Worm (Caenorhabditis elegans) whole organism, L3 larva: Measurements from ENCODE around the gene F37A8.2.

ENCODE experiments used
- R02D3.7 ChIP-seq: fragments of 150-350 bp; optimal IDR thresholded peaks from 2 replicates; lab custom pipeline; 2014; ENCODE audit warnings: missing biosample characterization, missing genetic modification characterization
- ZK546.5 ChIP-seq: sonication (generic microtip); optimal IDR thresholded peaks from 2 replicates; lab custom pipeline; 2017; ENCODE audit warnings: missing biosample characterization, missing genetic modification characterization
- aly-2 ChIP-seq: fragments of 150-350 bp; optimal IDR thresholded peaks from 2 replicates; lab custom pipeline; 2014; ENCODE audit warnings: missing biosample characterization, missing genetic modification characterization
- ama-1 ChIP-seq: fragments of 150-350 bp; optimal IDR thresholded peaks from 2 replicates; lab custom pipeline; 2018
- ceh-16 ChIP-seq: sonication (generic microtip); optimal IDR thresholded peaks from 2 replicates; lab custom pipeline; 2017; ENCODE audit warnings: missing biosample characterization, missing genetic modification characterization
- ceh-28 ChIP-seq: fragments of 150-350 bp; optimal IDR thresholded peaks from 2 replicates; lab custom pipeline; 2014; ENCODE audit warnings: missing biosample characterization, missing genetic modification reagents, missing genetic modification characterization
- ceh-82 ChIP-seq: fragments of 150-350 bp; optimal IDR thresholded peaks from 2 replicates; lab custom pipeline; 2014; ENCODE audit warnings: missing biosample characterization, missing genetic modification characterization
- ceh-9 ChIP-seq: sonication (generic microtip); optimal IDR thresholded peaks from 2 replicates; lab custom pipeline; 2018; ENCODE audit warnings: missing biosample characterization, missing genetic modification characterization
- daf-12 ChIP-seq: fragments of 150-350 bp; optimal IDR thresholded peaks from 2 replicates; lab custom pipeline; 2014; ENCODE audit warnings: missing biosample characterization, missing genetic modification reagents, missing genetic modification characterization
- egl-27 ChIP-seq: sonication (generic microtip); optimal IDR thresholded peaks from 4 replicates; lab custom pipeline; 2017; ENCODE audit warnings: missing biosample characterization, missing genetic modification reagents, missing genetic modification characterization
- egl-5 ChIP-seq: fragments of 150-350 bp; optimal IDR thresholded peaks from 2 replicates; lab custom pipeline; 2017; ENCODE audit warnings: missing biosample characterization, missing genetic modification reagents, missing genetic modification characterization, inconsistent platforms
- elt-1 ChIP-seq: fragments of 150-350 bp; optimal IDR thresholded peaks from 2 replicates; lab custom pipeline; 2014; ENCODE audit warnings: missing biosample characterization, missing genetic modification characterization
- elt-2 ChIP-seq: sonication (generic microtip); optimal IDR thresholded peaks from 2 replicates; lab custom pipeline; 2016; ENCODE audit warnings: missing genetic modification reagents, mild to moderate bottlenecking, missing genetic modification characterization, missing compliant biosample characterization
- elt-3 ChIP-seq, 3 experiments: fragments of 150-350 bp in 1 of 3; sonication (generic microtip) in 2 of 3; optimal IDR thresholded peaks; 2 replicates in 2 of 3; 4 replicates in 1 of 3; lab custom pipeline; 2014 to 2017; ENCODE audit warnings: missing biosample characterization in 3 of 3, missing genetic modification characterization in 3 of 3
- eor-1 ChIP-seq, 2 experiments: fragments of 150-350 bp; optimal IDR thresholded peaks; 2 replicates each; lab custom pipeline; 2014 to 2018; ENCODE audit warnings: missing biosample characterization in 2 of 2, missing genetic modification characterization in 2 of 2
- fkh-10 ChIP-seq: sonication (generic microtip); optimal IDR thresholded peaks from 2 replicates; lab custom pipeline; 2017; ENCODE audit warnings: missing biosample characterization, missing genetic modification reagents, missing genetic modification characterization
- fkh-2 ChIP-seq: fragments of 150-350 bp; optimal IDR thresholded peaks from 2 replicates; lab custom pipeline; 2014; ENCODE audit warnings: missing biosample characterization, missing genetic modification reagents, missing genetic modification characterization
- hmg-11 ChIP-seq: sonication (generic microtip); optimal IDR thresholded peaks from 2 replicates; lab custom pipeline; 2016; ENCODE audit warnings: missing genetic modification characterization, missing compliant biosample characterization
- jun-1 ChIP-seq: fragments of 150-350 bp; optimal IDR thresholded peaks from 2 replicates; lab custom pipeline; 2014; ENCODE audit warnings: missing biosample characterization, missing genetic modification reagents, missing genetic modification characterization
- lin-15B ChIP-seq: fragments of 150-350 bp; optimal IDR thresholded peaks from 2 replicates; lab custom pipeline; 2014; ENCODE audit warnings: missing biosample characterization, missing genetic modification characterization
- lin-39 ChIP-seq: fragments of 150-350 bp; optimal IDR thresholded peaks from 2 replicates; lab custom pipeline; 2018; ENCODE audit warnings: missing biosample characterization, missing genetic modification reagents, missing genetic modification characterization
- lsy-12 ChIP-seq: sonication (generic microtip); optimal IDR thresholded peaks from 2 replicates; lab custom pipeline; 2016; ENCODE audit warnings: mild to moderate bottlenecking, missing genetic modification characterization, missing compliant biosample characterization
- mdl-1 ChIP-seq: fragments of 150-350 bp; optimal IDR thresholded peaks from 2 replicates; lab custom pipeline; 2014; ENCODE audit warnings: missing biosample characterization, missing genetic modification characterization
- mml-1 ChIP-seq: fragments of 150-350 bp; sonication (generic microtip); optimal IDR thresholded peaks from 3 replicates; lab custom pipeline; 2014; ENCODE audit warnings: missing biosample characterization, missing genetic modification characterization
- nfya-1 ChIP-seq: sonication (generic microtip); optimal IDR thresholded peaks from 2 replicates; lab custom pipeline; 2017; ENCODE audit warnings: missing genetic modification characterization, mild to moderate bottlenecking, missing compliant biosample characterization, antibody characterized with exemption, moderate library complexity; ENCODE audit not compliant: insufficient read depth
- nhr-11 ChIP-seq: fragments of 150-350 bp; optimal IDR thresholded peaks from 2 replicates; lab custom pipeline; 2014; ENCODE audit warnings: missing biosample characterization, missing genetic modification characterization
- nhr-12 ChIP-seq: fragments of 150-350 bp; optimal IDR thresholded peaks from 2 replicates; lab custom pipeline; 2014; ENCODE audit warnings: missing biosample characterization, missing genetic modification characterization
- nhr-23 ChIP-seq: fragments of 150-350 bp; optimal IDR thresholded peaks from 2 replicates; lab custom pipeline; 2014; ENCODE audit warnings: missing biosample characterization, missing genetic modification reagents, missing genetic modification characterization
- nhr-237 ChIP-seq: fragments of 150-350 bp; optimal IDR thresholded peaks from 2 replicates; lab custom pipeline; 2014; ENCODE audit warnings: missing biosample characterization, missing genetic modification characterization
- nhr-25 ChIP-seq: sonication (generic microtip); optimal IDR thresholded peaks from 2 replicates; lab custom pipeline; 2017; ENCODE audit warnings: missing biosample characterization, missing genetic modification characterization
- nhr-28 ChIP-seq: fragments of 150-350 bp; optimal IDR thresholded peaks from 2 replicates; lab custom pipeline; 2014; ENCODE audit warnings: missing biosample characterization, missing genetic modification characterization
- nhr-43 ChIP-seq: sonication (generic microtip); optimal IDR thresholded peaks from 2 replicates; lab custom pipeline; 2016; ENCODE audit warnings: mild to moderate bottlenecking, missing genetic modification characterization, missing compliant biosample characterization; ENCODE audit not compliant: poor library complexity, severe bottlenecking
- nhr-67 ChIP-seq: fragments of 150-350 bp; optimal IDR thresholded peaks from 2 replicates; lab custom pipeline; 2014; ENCODE audit warnings: missing biosample characterization, missing genetic modification characterization
- nhr-76 ChIP-seq: fragments of 150-350 bp; sonication (generic microtip); optimal IDR thresholded peaks from 5 replicates; lab custom pipeline; 2014; ENCODE audit warnings: missing biosample characterization, missing genetic modification characterization
- nhr-77 ChIP-seq: fragments of 150-350 bp; optimal IDR thresholded peaks from 2 replicates; lab custom pipeline; 2014; ENCODE audit warnings: missing biosample characterization, missing genetic modification characterization
- pha-4 ChIP-seq: fragments of 150-350 bp; optimal IDR thresholded peaks from 2 replicates; lab custom pipeline; 2014; ENCODE audit warnings: missing biosample characterization, missing genetic modification reagents, missing genetic modification characterization
- pqm-1 ChIP-seq: fragments of 150-350 bp; optimal IDR thresholded peaks from 2 replicates; lab custom pipeline; 2017; ENCODE audit warnings: missing biosample characterization, missing genetic modification characterization, inconsistent platforms
- sea-2 ChIP-seq: fragments of 150-350 bp; sonication (generic microtip); optimal IDR thresholded peaks from 4 replicates; lab custom pipeline; 2014; ENCODE audit warnings: missing biosample characterization, missing genetic modification reagents, missing genetic modification characterization
- skn-1 ChIP-seq: fragments of 150-350 bp; optimal IDR thresholded peaks from 2 replicates; lab custom pipeline; 2014; ENCODE audit warnings: missing biosample characterization, missing genetic modification characterization
- snpc-4 ChIP-seq: fragments of 150-350 bp; optimal IDR thresholded peaks from 2 replicates; lab custom pipeline; 2014; ENCODE audit warnings: missing biosample characterization, missing genetic modification characterization
- tbx-2 ChIP-seq: sonication (generic microtip); optimal IDR thresholded peaks from 2 replicates; lab custom pipeline; 2016; ENCODE audit warnings: mild to moderate bottlenecking, missing genetic modification characterization, missing compliant biosample characterization
- unc-39 ChIP-seq: sonication (generic microtip); optimal IDR thresholded peaks from 4 replicates; lab custom pipeline; 2017; ENCODE audit warnings: missing biosample characterization, missing genetic modification characterization
- unc-62 ChIP-seq: fragments of 150-350 bp; sonication (generic microtip); optimal IDR thresholded peaks from 4 replicates; lab custom pipeline; 2014; ENCODE audit warnings: missing biosample characterization, missing genetic modification reagents, missing genetic modification characterization
- zag-1 ChIP-seq: fragments of 150-350 bp; optimal IDR thresholded peaks from 2 replicates; lab custom pipeline; 2014; ENCODE audit warnings: missing biosample characterization, missing genetic modification characterization
- ztf-11 ChIP-seq: fragments of 150-350 bp; optimal IDR thresholded peaks from 2 replicates; lab custom pipeline; 2014; ENCODE audit warnings: missing biosample characterization, missing genetic modification characterization
- ztf-4 ChIP-seq: fragments of 150-350 bp; optimal IDR thresholded peaks from 2 replicates; lab custom pipeline; 2014; ENCODE audit warnings: missing biosample characterization, missing genetic modification characterization

Gene F37A8.2

DNA sequence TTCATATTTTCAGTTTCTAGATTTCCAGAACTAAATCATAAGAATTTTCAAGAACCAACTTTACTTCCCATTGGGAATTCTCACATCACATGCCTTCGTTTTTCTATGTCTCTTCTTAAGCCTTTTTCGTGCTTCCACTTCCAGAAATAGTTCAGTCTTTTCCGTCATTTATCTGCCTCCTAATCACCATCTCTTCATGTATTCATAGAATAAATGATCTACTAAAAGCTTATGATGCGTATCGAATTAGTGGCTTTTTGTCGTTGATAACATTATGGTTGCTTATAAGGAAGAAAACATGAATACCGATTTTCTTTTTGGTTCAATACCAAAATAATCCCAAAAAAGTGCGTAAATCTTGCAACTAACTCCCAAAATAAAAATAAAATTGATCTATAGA is 23.5 kb upstream of the F37A8.2 start:
- TF ChIP-seq unc-62 (GFP tag; lab: Kevin White, UChicago) (no peak), elt-3 (tag; optimal IDR thresholded peaks at IDR 0.05; lab: Kevin White, UChicago) (no peak), nfya-1 (tag; lab: Kevin White, UChicago) (no peak), mml-1 (tag; lab: Kevin White, UChicago) (no peak), elt-2 (no peak), R02D3.7 (no peak), egl-27 (no peak), ceh-9 (tag; lab: Kevin White, UChicago) (no peak), nhr-237 (tag; lab: Kevin White, UChicago) (no peak)
- TF ChIP-seq, all 47 proteins: peak for 0

DNA sequence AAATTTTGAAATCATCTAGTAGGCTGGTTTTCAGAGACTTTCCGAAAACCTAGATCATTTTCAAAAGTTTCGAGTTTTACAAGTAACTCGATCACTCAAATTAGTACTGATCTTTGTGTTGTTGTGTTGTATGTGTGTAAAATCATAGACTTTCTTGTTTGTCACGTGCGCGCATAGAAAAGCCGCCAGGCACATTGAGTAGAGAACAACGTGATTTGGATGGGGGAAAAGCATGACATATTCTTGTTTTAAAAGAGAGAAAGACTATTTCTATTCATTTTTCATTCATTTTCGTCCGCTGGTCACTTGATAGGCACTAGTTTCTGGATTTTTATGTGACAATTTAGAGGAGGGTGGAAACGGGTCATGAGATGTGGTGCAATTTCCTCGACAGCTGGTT is 22.9 kb upstream of the F37A8.2 start:
- no peak for TF ChIP-seq nhr-77 (tag; lab: Kevin White, UChicago)
- no peak for TF ChIP-seq egl-27
- TF ChIP-seq ceh-82 (tag; lab: Kevin White, UChicago) = no peak
- TF ChIP-seq nfya-1 (tag; lab: Kevin White, UChicago) = peak; percentile 43
- TF ChIP-seq ztf-4 (tag; lab: Kevin White, UChicago) = no peak
- TF ChIP-seq unc-39 (tag; lab: Kevin White, UChicago) = no peak
- no peak for TF ChIP-seq nhr-25 (tag; lab: Kevin White, UChicago)
- TF ChIP-seq nhr-28 (tag; lab: Kevin White, UChicago) = no peak
- peak; percentile 63 for TF ChIP-seq nhr-43
- no peak for TF ChIP-seq aly-2 (tag; lab: Kevin White, UChicago)
- TF ChIP-seq nhr-67 (tag; lab: Kevin White, UChicago) = no peak
- TF ChIP-seq R02D3.7 = no peak
- TF ChIP-seq fkh-2 (tag; lab: Kevin White, UChicago) = no peak
- TF ChIP-seq pha-4 = peak; percentile 45
- peak; percentile 19 for TF ChIP-seq nhr-23
- TF ChIP-seq lin-39 (tag; lab: Kevin White, UChicago) = no peak
- peak; percentile 24 for TF ChIP-seq mdl-1 (tag; lab: Kevin White, UChicago)
- peak; percentile 65 for TF ChIP-seq egl-5
- no peak for TF ChIP-seq nhr-237 (tag; lab: Kevin White, UChicago)
- no peak for TF ChIP-seq ceh-28 (tag; lab: Kevin White, UChicago)
- no peak for TF ChIP-seq snpc-4 (tag; lab: Kevin White, UChicago)
- no peak for TF ChIP-seq elt-2
- TF ChIP-seq nhr-11 = peak; percentile 42

DNA sequence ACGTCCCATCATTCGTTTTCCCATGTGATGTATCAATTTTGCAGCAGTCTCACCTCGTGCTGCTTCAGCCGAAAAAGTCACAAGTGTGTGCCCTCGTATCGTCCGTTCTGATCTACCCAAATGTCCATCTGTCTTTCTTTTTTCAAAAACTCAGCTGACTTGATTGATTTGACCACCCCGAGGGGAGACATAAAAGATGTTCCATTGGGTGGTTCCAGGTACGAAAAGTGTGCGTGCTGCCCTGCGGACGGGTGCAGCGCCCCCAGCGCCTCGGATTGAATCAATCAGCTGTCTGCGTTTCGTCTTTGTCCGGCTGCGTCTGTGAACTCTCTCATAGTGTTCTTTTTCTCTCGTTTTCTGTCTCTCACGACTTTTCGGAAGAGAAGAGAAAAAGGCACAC is 21.9 kb upstream of the F37A8.2 start:
- TF ChIP-seq lsy-12 (tag; lab: Kevin White, UChicago) (peak; percentile 33), nfya-1 (tag; lab: Kevin White, UChicago) (peak; percentile 69), jun-1 (tag; lab: Kevin White, UChicago) (peak; percentile 33), ceh-16 (tag; lab: Kevin White, UChicago) (no peak), daf-12 (tag; lab: Kevin White, UChicago) (no peak), elt-1 (tag; lab: Kevin White, UChicago) (peak; percentile 84), nhr-23 (peak; percentile 74), nhr-43 (peak; percentile 85), R02D3.7 (no peak), aly-2 (tag; lab: Kevin White, UChicago) (no peak), nhr-25 (tag; lab: Kevin White, UChicago) (peak; percentile 6), lin-39 (tag; lab: Kevin White, UChicago) (peak; percentile 98), nhr-77 (tag; lab: Kevin White, UChicago) (no peak), ceh-82 (tag; lab: Kevin White, UChicago) (no peak), mdl-1 (tag; lab: Kevin White, UChicago) (no peak), snpc-4 (tag; lab: Kevin White, UChicago) (no peak), fkh-2 (tag; lab: Kevin White, UChicago) (no peak), fkh-10 (GFP tag; lab: Kevin White, UChicago) (no peak), nhr-12 (tag; lab: Kevin White, UChicago) (no peak), unc-62 (GFP tag; lab: Kevin White, UChicago) (peak; percentile 15), hmg-11 (tag; lab: Kevin White, UChicago) (peak; percentile 66), egl-27 (no peak), elt-3 (tag; optimal IDR thresholded peaks at IDR 0.05; lab: Kevin White, UChicago) (no peak), sea-2 (GFP tag; lab: Kevin White, UChicago) (no peak), nhr-237 (tag; lab: Kevin White, UChicago) (no peak), nhr-67 (tag; lab: Kevin White, UChicago) (no peak), pqm-1 (tag; lab: Kevin White, UChicago) (no peak), ceh-9 (tag; lab: Kevin White, UChicago) (no peak), pha-4 (peak; percentile 39), ceh-28 (tag; lab: Kevin White, UChicago) (peak; percentile 69), tbx-2 (peak; percentile 40), ztf-4 (tag; lab: Kevin White, UChicago) (no peak), unc-39 (tag; lab: Kevin White, UChicago) (no peak), ztf-11 (tag; lab: Kevin White, UChicago) (no peak), ama-1 (lab: Kevin White, UChicago) (peak; percentile 82), ZK546.5 (tag; lab: Kevin White, UChicago) (no peak), zag-1 (tag; lab: Kevin White, UChicago) (no peak), nhr-76 (tag; lab: Kevin White, UChicago) (no peak), skn-1 (tag; lab: Kevin White, UChicago) (no peak), lin-15B (tag; lab: Kevin White, UChicago) (peak; percentile 23), mml-1 (tag; lab: Kevin White, UChicago) (no peak), nhr-28 (tag; lab: Kevin White, UChicago) (no peak), nhr-11 (no peak), eor-1 (tag; optimal IDR thresholded peaks at IDR 0.05; lab: Kevin White, UChicago) (no peak)
